Fruit fly (Drosophila melanogaster): Measurements from ENCODE around the gene CG31251.

CG31251 gene

dm6 chr3R:17724963-17725362 is 40.2 kb upstream of the CG31251 start, which contains the start of gene Atg8b:
Gene Atg8b, minus strand, starts transcription at chr3R:17725063.
- TF ChIP-seq CG15073 (GFP tag; optimal IDR thresholded peaks at IDR 0.05) (no peak), Rfx (GFP tag; IDR thresholded peaks at IDR 0.05) (no peak), CG17186 (GFP tag; optimal IDR thresholded peaks at IDR 0.05) (no peak), Fer1 (GFP tag; optimal IDR thresholded peaks at IDR 0.05) (no peak), dm (GFP tag; optimal IDR thresholded peaks at IDR 0.05) (no peak), kni (GFP tag; optimal IDR thresholded peaks at IDR 0.05) (no peak), esg (GFP tag; conservative IDR thresholded peaks at IDR 0.05) (no peak), pfk (GFP tag; optimal IDR thresholded peaks at IDR 0.05) (no peak), nom (GFP tag; optimal IDR thresholded peaks at IDR 0.05) (no peak), ash1 (GFP tag; optimal IDR thresholded peaks at IDR 0.05) (no peak), CG10543 (GFP tag; optimal IDR thresholded peaks at IDR 0.05) (no peak), chn (GFP tag; optimal IDR thresholded peaks at IDR 0.05) (no peak), dati (GFP tag; IDR thresholded peaks at IDR 0.05) (no peak), unpg (GFP tag; optimal IDR thresholded peaks at IDR 0.05) (no peak), Dref (GFP tag; IDR thresholded peaks at IDR 0.05) (no peak), H15 (GFP tag; IDR thresholded peaks at IDR 0.05) (no peak)

- TF ChIP-seq CG17186 (GFP tag; optimal IDR thresholded peaks at IDR 0.05), result peak; percentile 99
- TF ChIP-seq CG9437 (GFP tag; optimal IDR thresholded peaks at IDR 0.05), result peak; percentile 93
- peak; percentile 23 for TF ChIP-seq CG12659 (GFP tag; optimal IDR thresholded peaks at IDR 0.05)
- TF ChIP-seq Ada2b (GFP tag; IDR thresholded peaks at IDR 0.05), result no peak
- TF ChIP-seq CG12155 (GFP tag; optimal IDR thresholded peaks at IDR 0.05), result peak; percentile 70
- TF ChIP-seq CG15601 (tag; optimal IDR thresholded peaks at IDR 0.05), result peak; percentile 27
- TF ChIP-seq dm (GFP tag; optimal IDR thresholded peaks at IDR 0.05), result no peak
- peak; percentile 37; the same call in 1 of the 2 replicates for TF ChIP-seq amos (GFP tag; IDR thresholded peaks at IDR 0.05; ENCODE audit: partially characterized antibody)
- TF ChIP-seq CG32532 (GFP tag; IDR thresholded peaks at IDR 0.05), result 0 out of 2 replicates have a peak, but pooled peaks have one; percentile 11
- peak; percentile 21; the same call in 1 of the 3 replicates for TF ChIP-seq Opbp (GFP tag; IDR thresholded peaks at IDR 0.05; ENCODE audit: partially characterized antibody)
- peak; percentile 60 for TF ChIP-seq stwl (tag; optimal IDR thresholded peaks at IDR 0.05)
- no peak for TF ChIP-seq Ssrp (tag; optimal IDR thresholded peaks at IDR 0.05)
- peak; percentile 15 for TF ChIP-seq CG1603 (tag; optimal IDR thresholded peaks at IDR 0.05)
- TF ChIP-seq CG11504 (tag; optimal IDR thresholded peaks at IDR 0.05), result no peak
- TF ChIP-seq CG8290 (GFP tag; optimal IDR thresholded peaks at IDR 0.05), result no peak
- peak in 1 of 2 experiments; percentile 28 for TF ChIP-seq CG8290 (tag; optimal IDR thresholded peaks at IDR 0.05)
- no peak for TF ChIP-seq dysf (GFP tag; IDR thresholded peaks at IDR 0.05)
- peak; percentile 5 for TF ChIP-seq Lhr (GFP tag; optimal IDR thresholded peaks at IDR 0.05)
- no peak for TF ChIP-seq zen (tag; optimal IDR thresholded peaks at IDR 0.05)
- peak; percentile 3; the same call in 1 of the 2 replicates for TF ChIP-seq Bgb (GFP tag; IDR thresholded peaks at IDR 0.05; ENCODE audit: partially characterized antibody)
- no peak for TF ChIP-seq Gug (GFP tag; IDR thresholded peaks at IDR 0.05)
- no peak for TF ChIP-seq Mad (GFP tag; optimal IDR thresholded peaks at IDR 0.05)
- peak; percentile 53 for TF ChIP-seq CTCF (GFP tag; optimal IDR thresholded peaks at IDR 0.05)
- peak; percentile 60 for TF ChIP-seq pzg (GFP tag; optimal IDR thresholded peaks at IDR 0.05)
- TF ChIP-seq CG31365 (tag; optimal IDR thresholded peaks at IDR 0.05), result peak; percentile 97
- peak in 1 of 2 experiments; percentile 88 for TF ChIP-seq insv (GFP tag; optimal IDR thresholded peaks at IDR 0.05)
- TF ChIP-seq Sox100B (GFP tag; optimal IDR thresholded peaks at IDR 0.05), result peak; percentile 8
- TF ChIP-seq seq (GFP tag; IDR thresholded peaks at IDR 0.05), result no peak
- no peak for TF ChIP-seq Taf1 (GFP tag; IDR thresholded peaks at IDR 0.05)
- peak; percentile 70 for TF ChIP-seq Dref (GFP tag; IDR thresholded peaks at IDR 0.05)
- TF ChIP-seq TFAM (GFP tag; optimal IDR thresholded peaks at IDR 0.05), result no peak
- TF ChIP-seq CG31441 (GFP tag; IDR thresholded peaks at IDR 0.05), result 0 out of 2 replicates have a peak, but pooled peaks have one; percentile 18
- TF ChIP-seq Elba2 (GFP tag; optimal IDR thresholded peaks at IDR 0.05), result peak; percentile 10
- peak; percentile 48 for TF ChIP-seq MTF-1 (GFP tag; optimal IDR thresholded peaks at IDR 0.05; ENCODE audit: borderline replicate concordance)
- TF ChIP-seq pnt (GFP tag; optimal IDR thresholded peaks at IDR 0.05), result no peak
Measured at dm6 chr3R:17718760-17719625, 34.3 kb upstream of the CG31251 start, which contains the start of gene Pxt. Gene Pxt, plus strand, starts transcription at chr3R:17719454.
